Fruit fly (Drosophila melanogaster) whole organism, embryonic: ENCODE data around the gene spidey.

Experiments used
- Antp ChIP-seq: fragments of 200-800 bp; sonication (Bioruptor generic); optimal IDR thresholded peaks from 3 replicates; lab custom pipeline; 2016; ENCODE audit warnings: missing biosample characterization, missing genetic modification characterization
- Atf3 ChIP-seq: fragments of 200-800 bp; sonication (Bioruptor generic); optimal IDR thresholded peaks from 3 replicates; lab custom pipeline; 2016; ENCODE audit warnings: missing biosample characterization, missing genetic modification characterization
- Bgb ChIP-seq: fragments of 200-800 bp; sonication (Bioruptor generic); IDR thresholded peaks from 2 replicates; pipeline ENCODE4 v1.3.6; 2022; ENCODE audit warnings: missing biosample characterization, missing genetic modification characterization; ENCODE audit not compliant: partially characterized antibody
- CG10543 ChIP-seq: fragments of 200-800 bp; sonication (Bioruptor generic); optimal IDR thresholded peaks from 3 replicates; lab custom pipeline; 2017; ENCODE audit warnings: missing biosample characterization, mild to moderate bottlenecking, missing genetic modification characterization, moderate library complexity
- CG11723 ChIP-seq: fragments of 200-800 bp; sonication (Bioruptor generic); optimal IDR thresholded peaks from 2 replicates; lab custom pipeline; 2017; ENCODE audit warnings: missing biosample characterization, mild to moderate bottlenecking, missing genetic modification characterization
- CG12155 ChIP-seq: fragments of 200-800 bp; sonication (Bioruptor generic); optimal IDR thresholded peaks from 3 replicates; lab custom pipeline; 2016; ENCODE audit warnings: missing biosample characterization, missing genetic modification characterization
- CG12299 ChIP-seq: fragments of 200-800 bp; sonication (Bioruptor generic); optimal IDR thresholded peaks from 2 replicates; lab custom pipeline; 2018; ENCODE audit warnings: missing biosample characterization, mild to moderate bottlenecking, missing genetic modification characterization
- CG1603 ChIP-seq: fragments of 200-800 bp; sonication (Bioruptor generic); optimal IDR thresholded peaks from 2 replicates; lab custom pipeline; 2019; ENCODE audit warnings: missing biosample characterization, mild to moderate bottlenecking, missing genetic modification characterization, moderate library complexity
- CG2202 ChIP-seq: fragments of 200-800 bp; sonication (Bioruptor generic); optimal IDR thresholded peaks from 2 replicates; lab custom pipeline; 2018; ENCODE audit warnings: missing biosample characterization, mild to moderate bottlenecking, missing genetic modification characterization
- CG31441 ChIP-seq: fragments of 200-800 bp; sonication (Bioruptor generic); IDR thresholded peaks from 2 replicates; pipeline ENCODE4 v1.3.6; 2022; ENCODE audit warnings: missing biosample characterization, missing genetic modification characterization
- CG4617 ChIP-seq: fragments of 200-800 bp; sonication (Bioruptor generic); optimal IDR thresholded peaks from 3 replicates; lab custom pipeline; 2016; ENCODE audit warnings: missing biosample characterization, missing genetic modification characterization, borderline replicate concordance
- CG4730 ChIP-seq: fragments of 200-800 bp; sonication (Bioruptor generic); IDR thresholded peaks from 2 replicates; pipeline ENCODE4 v1.3.6; 2022; ENCODE audit warnings: missing biosample characterization, missing genetic modification characterization
- CG4820 ChIP-seq: fragments of 200-800 bp; sonication (Bioruptor generic); optimal IDR thresholded peaks from 3 replicates; lab custom pipeline; 2016; ENCODE audit warnings: missing biosample characterization, missing genetic modification characterization
- CG5245 ChIP-seq: fragments of 200-800 bp; sonication (Bioruptor generic); optimal IDR thresholded peaks from 3 replicates; lab custom pipeline; 2016; ENCODE audit warnings: missing biosample characterization, missing genetic modification characterization
- CG7745 ChIP-seq: fragments of 200-800 bp; sonication (Bioruptor generic); optimal IDR thresholded peaks from 2 replicates; lab custom pipeline; 2018; ENCODE audit warnings: missing biosample characterization, mild to moderate bottlenecking, missing genetic modification characterization, moderate library complexity
- CG8290 ChIP-seq, 3 experiments: fragments of 200-800 bp; sonication (Bioruptor generic); optimal IDR thresholded peaks; 2 replicates each; lab custom pipeline; 2016 to 2019; ENCODE audit warnings: missing biosample characterization in 3 of 3, missing genetic modification characterization in 3 of 3, mild to moderate bottlenecking in 2 of 3, moderate library complexity in 1 of 3
- CG8944 ChIP-seq: fragments of 200-800 bp; sonication (Bioruptor generic); optimal IDR thresholded peaks from 3 replicates; lab custom pipeline; 2016; ENCODE audit warnings: missing biosample characterization, missing genetic modification characterization
- CG9215 ChIP-seq: fragments of 200-800 bp; sonication (Bioruptor generic); IDR thresholded peaks from 2 replicates; pipeline ENCODE4 v1.3.6; 2022; ENCODE audit warnings: missing biosample characterization, missing genetic modification characterization
- Elba2 ChIP-seq: fragments of 200-800 bp; sonication (Bioruptor generic); optimal IDR thresholded peaks from 3 replicates; lab custom pipeline; 2016; ENCODE audit warnings: missing biosample characterization, missing genetic modification characterization
- H2.0 ChIP-seq: fragments of 200-800 bp; sonication (Bioruptor generic); IDR thresholded peaks from 2 replicates; pipeline ENCODE4 v1.3.6; 2022; ENCODE audit warnings: missing biosample characterization, missing genetic modification characterization
- Lhr ChIP-seq: fragments of 200-800 bp; sonication (Bioruptor generic); optimal IDR thresholded peaks from 3 replicates; lab custom pipeline; 2017; ENCODE audit warnings: mild to moderate bottlenecking, missing biosample characterization, missing genetic modification reagents, missing genetic modification characterization
- MBD-R2 ChIP-seq: fragments of 200-800 bp; sonication (Bioruptor generic); IDR thresholded peaks from 2 replicates; pipeline ENCODE4 v1.3.6; 2022; ENCODE audit warnings: missing biosample characterization, missing genetic modification characterization
- Med ChIP-seq: fragments of 200-800 bp; sonication (Bioruptor generic); peaks from one replicate; lab custom pipeline; 2016; ENCODE audit warnings: missing biosample characterization, missing genetic modification characterization, mild to moderate bottlenecking, inconsistent platforms, moderate library complexity
- NFAT ChIP-seq: fragments of 200-800 bp; sonication (Bioruptor generic); IDR thresholded peaks from 2 replicates; pipeline ENCODE4 v1.3.6; 2022; ENCODE audit warnings: missing biosample characterization, missing genetic modification characterization
- Oli ChIP-seq: fragments of 200-800 bp; sonication (Bioruptor generic); optimal IDR thresholded peaks from 2 replicates; lab custom pipeline; 2018; ENCODE audit warnings: missing biosample characterization, mild to moderate bottlenecking, missing genetic modification characterization, moderate library complexity
- Rx ChIP-seq: fragments of 200-800 bp; sonication (Bioruptor generic); IDR thresholded peaks from 2 replicates; pipeline ENCODE4 v1.3.6; 2022; ENCODE audit warnings: missing biosample characterization, missing genetic modification characterization
- Tbp ChIP-seq: fragments of >200 bp; optimal IDR thresholded peaks from 2 replicates; lab custom pipeline; 2018; ENCODE audit warnings: missing biosample characterization, missing genetic modification characterization
- ac ChIP-seq: fragments of 200-800 bp; sonication (Bioruptor generic); optimal IDR thresholded peaks from 3 replicates; lab custom pipeline; 2017; ENCODE audit warnings: missing biosample characterization, mild to moderate bottlenecking, missing genetic modification characterization
- ase ChIP-seq: fragments of 200-800 bp; sonication (Bioruptor generic); IDR thresholded peaks from 3 replicates; pipeline ENCODE4 v1.3.6; 2022; ENCODE audit warnings: missing biosample characterization, missing genetic modification characterization
- az2 ChIP-seq: fragments of 200-800 bp; sonication (Bioruptor generic); optimal IDR thresholded peaks from 3 replicates; lab custom pipeline; 2016; ENCODE audit warnings: missing biosample characterization, missing genetic modification characterization
- bbx ChIP-seq: fragments of 200-800 bp; sonication (Bioruptor generic); IDR thresholded peaks from 2 replicates; pipeline ENCODE4 v1.3.6; 2022; ENCODE audit warnings: missing biosample characterization, missing genetic modification characterization; ENCODE audit not compliant: partially characterized antibody
- cas ChIP-seq: fragments of 200-800 bp; sonication (Bioruptor generic); IDR thresholded peaks from 2 replicates; pipeline ENCODE4 v1.3.6; 2022; ENCODE audit warnings: missing biosample characterization, missing genetic modification characterization
- cg ChIP-seq: fragments of 200-800 bp; sonication (Bioruptor generic); optimal IDR thresholded peaks from 3 replicates; lab custom pipeline; 2019; ENCODE audit warnings: missing biosample characterization, mild to moderate bottlenecking, missing genetic modification characterization, moderate library complexity
- ci ChIP-seq: fragments of 200-800 bp; sonication (Bioruptor generic); IDR thresholded peaks from 3 replicates; pipeline ENCODE4 v1.3.6; 2022; ENCODE audit warnings: missing biosample characterization, missing genetic modification characterization
- fd3F ChIP-seq: fragments of 200-800 bp; sonication (Bioruptor generic); optimal IDR thresholded peaks from 2 replicates; lab custom pipeline; 2018; ENCODE audit warnings: missing biosample characterization, mild to moderate bottlenecking, missing genetic modification characterization, moderate library complexity
- ftz-f1 ChIP-seq: fragments of 200-800 bp; sonication (Bioruptor generic); optimal IDR thresholded peaks from 2 replicates; lab custom pipeline; 2016; ENCODE audit warnings: missing biosample characterization, missing genetic modification characterization
- gcm2 ChIP-seq: fragments of 200-800 bp; sonication (Bioruptor generic); optimal IDR thresholded peaks from 2 replicates; lab custom pipeline; 2016; ENCODE audit warnings: missing biosample characterization, missing genetic modification characterization
- h ChIP-seq: fragments of >200 bp; optimal IDR thresholded peaks from 2 replicates; lab custom pipeline; 2017
- her ChIP-seq: fragments of 200-800 bp; sonication (Bioruptor generic); optimal IDR thresholded peaks from 2 replicates; lab custom pipeline; 2016; ENCODE audit warnings: missing biosample characterization, missing genetic modification characterization
- klu ChIP-seq: fragments of 200-800 bp; sonication (Bioruptor generic); IDR thresholded peaks from 2 replicates; pipeline ENCODE4 v1.3.6; 2022; ENCODE audit warnings: missing biosample characterization, missing genetic modification characterization
- maf-S ChIP-seq: fragments of 200-800 bp; sonication (Bioruptor generic); optimal IDR thresholded peaks from 2 replicates; lab custom pipeline; 2016; ENCODE audit warnings: missing biosample characterization, missing genetic modification characterization
- mld ChIP-seq: fragments of 200-800 bp; sonication (Bioruptor generic); IDR thresholded peaks from 3 replicates; pipeline ENCODE4 v1.3.6; 2022; ENCODE audit warnings: missing biosample characterization, missing genetic modification characterization; ENCODE audit not compliant: partially characterized antibody
- odd ChIP-seq: fragments of 200-800 bp; sonication (Bioruptor generic); optimal IDR thresholded peaks from 2 replicates; lab custom pipeline; 2017; ENCODE audit warnings: missing biosample characterization, mild to moderate bottlenecking, missing genetic modification characterization
- sens-2 ChIP-seq: fragments of 200-800 bp; sonication (Bioruptor generic); IDR thresholded peaks from 2 replicates; pipeline ENCODE4 v1.3.6; 2022; ENCODE audit warnings: missing biosample characterization, missing genetic modification characterization
- sima ChIP-seq: fragments of 200-800 bp; sonication (Bioruptor generic); optimal IDR thresholded peaks from 2 replicates; lab custom pipeline; 2016; ENCODE audit warnings: missing biosample characterization, missing genetic modification characterization
- trem ChIP-seq: fragments of 200-800 bp; optimal IDR thresholded peaks from 3 replicates; lab custom pipeline; 2019; ENCODE audit warnings: missing biosample characterization, mild to moderate bottlenecking, missing genetic modification characterization, moderate library complexity
- tup ChIP-seq: fragments of 200-800 bp; sonication (Bioruptor generic); optimal IDR thresholded peaks from 2 replicates; lab custom pipeline; 2016; ENCODE audit warnings: missing biosample characterization, mild to moderate bottlenecking, missing genetic modification characterization, moderate library complexity
- twi ChIP-seq: fragments of 200-800 bp; optimal IDR thresholded peaks from 2 replicates; lab custom pipeline; 2019; ENCODE audit warnings: missing biosample characterization, mild to moderate bottlenecking, missing genetic modification characterization, moderate library complexity
- vfl ChIP-seq: fragments of 200-800 bp; sonication (Bioruptor generic); optimal IDR thresholded peaks from 2 replicates; lab custom pipeline; 2016; ENCODE audit warnings: missing biosample characterization, missing genetic modification characterization

Gene spidey

DNA sequence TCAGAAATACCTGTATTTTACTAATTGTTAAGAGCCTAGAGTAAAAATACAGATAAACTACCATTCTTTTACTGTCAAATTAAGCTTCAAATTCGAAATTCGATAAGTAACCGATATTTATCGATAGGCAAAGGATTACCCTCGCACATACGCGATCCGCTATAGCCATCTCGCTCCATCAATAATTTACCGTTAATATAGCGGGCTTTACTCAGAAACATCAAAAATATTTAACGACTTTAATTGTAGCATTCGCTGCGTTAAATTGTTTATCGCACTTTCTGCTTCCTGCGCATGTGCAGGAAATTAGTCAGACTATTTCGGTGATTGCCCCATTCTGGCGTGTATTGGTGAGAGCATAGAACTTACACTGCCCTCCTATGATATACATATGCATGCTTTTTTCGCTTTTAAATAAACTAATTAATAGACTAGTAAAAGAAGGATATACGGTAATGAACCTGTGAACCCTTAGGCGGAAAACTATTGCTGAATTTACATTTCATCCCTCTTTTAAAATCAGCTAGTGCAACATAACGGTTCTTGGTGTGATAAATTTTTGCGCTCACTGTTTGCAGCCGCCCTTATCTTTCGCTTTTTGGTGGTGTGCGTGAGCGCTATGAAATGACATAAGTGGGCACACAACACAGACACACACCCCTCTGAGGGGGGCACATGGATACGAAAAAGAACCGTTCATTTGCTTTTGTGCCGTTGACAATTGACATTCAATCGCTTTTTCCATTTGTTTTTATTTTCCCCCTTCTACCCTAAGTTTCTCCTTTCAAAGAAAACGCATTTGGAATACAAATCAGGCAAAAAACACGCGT is at the start of gene spidey, which contains the start of gene dpr14 (continued):
- TF ChIP-seq Lhr (peak; percentile 57), CG9215 (GFP tag; lab: Robert Waterston, UW) (peak; percentile 86), mld (no peak), CG12299 (tag; lab: Kevin White, UChicago) (peak; percentile 88), fd3F (GFP tag; lab: Kevin White, UChicago) (peak; percentile 84), Antp (GFP tag; lab: Kevin White, UChicago) (peak; percentile 82), Bgb (GFP tag; lab: Robert Waterston, UW) (peak; percentile 28; the same call in 1 of the 2 replicates), maf-S (GFP tag; lab: Kevin White, UChicago) (peak; percentile 86), Med (GFP tag; lab: Kevin White, UChicago) (peak; percentile 98), twi (peak; percentile 78), ci (GFP tag; lab: Robert Waterston, UW) (peak; percentile 94), CG11723 (peak; percentile 80), CG7745 (no peak), sima (peak; percentile 47), Oli (tag; lab: Kevin White, UChicago) (peak; percentile 92), klu (GFP tag; lab: Robert Waterston, UW) (peak; percentile 77), CG2202 (tag; lab: Kevin White, UChicago) (peak; percentile 75), H2.0 (GFP tag; lab: Robert Waterston, UW) (peak; percentile 90), NFAT (GFP tag; lab: Robert Waterston, UW) (peak; percentile 83), Atf3 (GFP tag; lab: Kevin White, UChicago) (peak; percentile 89), Rx (GFP tag; lab: Robert Waterston, UW) (peak; percentile 81), gcm2 (GFP tag; lab: Kevin White, UChicago) (peak; percentile 81), cas (GFP tag; lab: Robert Waterston, UW) (peak; percentile 67; the same call in 1 of the 2 replicates), ftz-f1 (peak; percentile 28), CG5245 (GFP tag; lab: Kevin White, UChicago) (peak; percentile 74), CG1603 (tag; lab: Kevin White, UChicago) (peak; percentile 92), CG4617 (GFP tag; lab: Kevin White, UChicago) (peak; percentile 60), CG31441 (GFP tag; lab: Robert Waterston, UW) (peak; percentile 88), CG12155 (GFP tag; lab: Kevin White, UChicago) (peak; percentile 84), ac (peak; percentile 59), Elba2 (GFP tag; lab: Kevin White, UChicago) (no peak), trem (tag; lab: Kevin White, UChicago) (peak; percentile 81), CG4820 (GFP tag; lab: Kevin White, UChicago) (peak; percentile 81), Tbp (GFP tag; lab: Kevin White, UChicago) (no peak), CG4730 (peak; percentile 76), her (GFP tag; lab: Kevin White, UChicago) (peak; percentile 85), CG8944 (GFP tag; lab: Kevin White, UChicago) (peak; percentile 83), bbx (GFP tag; lab: Robert Waterston, UW) (no peak), CG8290 (GFP tag; optimal IDR thresholded peaks at IDR 0.05; lab: Kevin White, UChicago) (peak; percentile 29), CG8290 (tag; optimal IDR thresholded peaks at IDR 0.05; lab: Kevin White, UChicago) (peak; percentile 72 to 92), sens-2 (GFP tag; lab: Robert Waterston, UW) (peak; percentile 46; the same call in 1 of the 2 replicates), az2 (peak; percentile 86), h (lab: Kevin White, UChicago) (no peak), tup (GFP tag; lab: Kevin White, UChicago) (peak; percentile 82), vfl (GFP tag; lab: Kevin White, UChicago) (peak; percentile 80), odd (GFP tag; lab: Kevin White, UChicago) (peak; percentile 84), cg (GFP tag; lab: Kevin White, UChicago) (peak; percentile 94), ase (GFP tag; lab: Robert Waterston, UW) (peak; percentile 86), CG10543 (GFP tag; lab: Kevin White, UChicago) (peak; percentile 95), MBD-R2 (GFP tag; lab: Robert Waterston, UW) (peak; percentile 80; the same call in 1 of the 2 replicates)
